Fruit fly (Drosophila melanogaster): Measurements from ENCODE around the gene CG11537.

Gene CG11537

dm6 chr3L:3178530-3179096, 35.4 kb upstream of the CG11537 start, which contains the start of the genes MnM and Girdin (continued):
- TF ChIP-seq CG7786 (GFP tag; optimal IDR thresholded peaks at IDR 0.05) (peak; percentile 86), tup (GFP tag; optimal IDR thresholded peaks at IDR 0.05) (no peak), tna (GFP tag; IDR thresholded peaks at IDR 0.05; ENCODE audit: partially characterized antibody) (peak; percentile 43; the same call in 1 of the 2 replicates), da (GFP tag; optimal IDR thresholded peaks at IDR 0.05) (peak; percentile 28), Rx (GFP tag; IDR thresholded peaks at IDR 0.05) (no peak), Fer1 (GFP tag; optimal IDR thresholded peaks at IDR 0.05) (no peak), CG4282 (GFP tag; optimal IDR thresholded peaks at IDR 0.05) (no peak), CG11085 (GFP tag; IDR thresholded peaks at IDR 0.05) (no peak), CG9437 (GFP tag; optimal IDR thresholded peaks at IDR 0.05) (no peak), CG2116 (GFP tag; optimal IDR thresholded peaks at IDR 0.05) (peak; percentile 85), sqz (GFP tag; optimal IDR thresholded peaks at IDR 0.05) (no peak), CG10321 (GFP tag; IDR thresholded peaks at IDR 0.05) (no peak), schlank (tag; optimal IDR thresholded peaks at IDR 0.05) (no peak), Opbp (GFP tag; IDR thresholded peaks at IDR 0.05; ENCODE audit: partially characterized antibody) (peak; percentile 71), CG7839 (tag; optimal IDR thresholded peaks at IDR 0.05) (no peak), CG8944 (GFP tag; optimal IDR thresholded peaks at IDR 0.05) (peak; percentile 66), CkIIα-i1 (GFP tag; IDR thresholded peaks at IDR 0.05) (no peak), usp (GFP tag; optimal IDR thresholded peaks at IDR 0.05) (no peak), gsb (GFP tag; IDR thresholded peaks at IDR 0.05) (no peak), br (optimal IDR thresholded peaks at IDR 0.05) (no peak), CG4617 (GFP tag; optimal IDR thresholded peaks at IDR 0.05; ENCODE audit: borderline replicate concordance) (peak; percentile 84), odd (GFP tag; optimal IDR thresholded peaks at IDR 0.05) (no peak), dpn (GFP tag; optimal IDR thresholded peaks at IDR 0.05) (peak; percentile 77 to 83), HmgD (GFP tag; optimal IDR thresholded peaks at IDR 0.05) (peak; percentile 95), CrebB (tag; optimal IDR thresholded peaks at IDR 0.05) (peak; percentile 12), CG33213 (GFP tag; optimal IDR thresholded peaks at IDR 0.05) (peak; percentile 64), fu2 (GFP tag; optimal IDR thresholded peaks at IDR 0.05) (peak; percentile 82), unpg (GFP tag; optimal IDR thresholded peaks at IDR 0.05) (no peak), stc (GFP tag; IDR thresholded peaks at IDR 0.05) (no peak), dmrt99B (tag; optimal IDR thresholded peaks at IDR 0.05) (no peak), CG16863 (GFP tag; optimal IDR thresholded peaks at IDR 0.05) (peak; percentile 63), psq (GFP tag; optimal IDR thresholded peaks at IDR 0.05) (no peak), Bteb2 (GFP tag; optimal IDR thresholded peaks at IDR 0.05) (peak; percentile 69), Sox100B (GFP tag; optimal IDR thresholded peaks at IDR 0.05) (no peak), CG3995 (GFP tag; optimal IDR thresholded peaks at IDR 0.05) (peak; percentile 86), gcm (GFP tag; optimal IDR thresholded peaks at IDR 0.05) (no peak), CG12104 (GFP tag; optimal IDR thresholded peaks at IDR 0.05) (peak; percentile 41), CG7987 (GFP tag; optimal IDR thresholded peaks at IDR 0.05) (no peak), wor (GFP tag; IDR thresholded peaks at IDR 0.05) (peak; percentile 24; the same call in 1 of the 2 replicates), lola (GFP tag; optimal IDR thresholded peaks at IDR 0.05) (peak in 1 of 3 experiments; percentile 58), CG5245 (GFP tag; optimal IDR thresholded peaks at IDR 0.05) (peak; percentile 55), cad (GFP tag; optimal IDR thresholded peaks at IDR 0.05) (no peak), Hsf (GFP tag; optimal IDR thresholded peaks at IDR 0.05) (peak; percentile 77), Drgx (GFP tag; IDR thresholded peaks at IDR 0.05) (no peak), dati (GFP tag; IDR thresholded peaks at IDR 0.05) (no peak), Usf (GFP tag; optimal IDR thresholded peaks at IDR 0.05) (no peak), CG13287 (GFP tag; IDR thresholded peaks at IDR 0.05; ENCODE audit: partially characterized antibody) (peak; percentile 89), Mes4 (GFP tag; optimal IDR thresholded peaks at IDR 0.05) (peak; percentile 50), so (GFP tag; IDR thresholded peaks at IDR 0.05) (no peak), sna (GFP tag; IDR thresholded peaks at IDR 0.05; ENCODE audit: partially characterized antibody) (peak; percentile 88), B-H2 (GFP tag; optimal IDR thresholded peaks at IDR 0.05) (no peak)

Data from whole organism, embryonic.